Worm (Caenorhabditis elegans): ENCODE measurements around the gene T07F10.3.

DNA sequence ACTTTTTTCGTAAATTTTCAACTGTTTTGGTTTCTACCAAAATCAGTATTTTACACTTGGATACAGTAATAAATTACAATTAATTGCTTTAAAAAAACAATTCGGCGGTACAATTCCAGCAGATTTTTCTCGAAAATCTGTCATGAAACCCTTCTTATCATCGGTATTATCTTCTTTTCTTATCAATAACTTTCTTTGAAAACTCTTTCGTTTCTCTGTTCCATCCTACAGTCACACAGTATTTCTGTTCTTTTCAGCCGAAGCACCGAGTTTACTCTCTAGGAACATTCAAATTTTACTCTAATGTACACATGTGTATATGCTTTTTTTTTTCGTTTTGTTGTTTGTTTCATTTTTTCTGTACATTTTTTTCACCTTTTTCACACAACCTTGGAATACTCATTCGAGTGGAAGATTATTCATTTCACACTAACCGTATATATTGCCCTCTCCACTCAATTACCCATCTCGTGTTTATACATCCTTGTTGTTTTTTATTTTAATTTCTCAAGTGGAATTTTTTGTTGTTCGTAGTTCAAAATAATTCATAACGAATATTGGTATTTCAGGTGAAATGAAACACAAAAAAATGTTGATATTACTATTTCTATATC, 39.8 kb upstream of the T07F10.3 start, which contains the start of gene nid-1:
- TF ChIP-seq daf-12 (tag; optimal IDR thresholded peaks at IDR 0.05) (no peak), unc-62 (GFP tag; optimal IDR thresholded peaks at IDR 0.05) (no peak), egl-27 (tag; optimal IDR thresholded peaks at IDR 0.05) (no peak), ztf-11 (tag; optimal IDR thresholded peaks at IDR 0.05) (no peak), snpc-4 (tag; optimal IDR thresholded peaks at IDR 0.05) (no peak), nhr-77 (tag; optimal IDR thresholded peaks at IDR 0.05) (no peak), pha-4 (tag; optimal IDR thresholded peaks at IDR 0.05) (no peak), lin-39 (tag; optimal IDR thresholded peaks at IDR 0.05) (no peak), unc-39 (tag; optimal IDR thresholded peaks at IDR 0.05) (no peak), ztf-4 (tag; optimal IDR thresholded peaks at IDR 0.05) (no peak), ama-1 (optimal IDR thresholded peaks at IDR 0.05) (no peak)

Data from whole organism, L3 larva.